Fruit fly (Drosophila melanogaster) whole organism, prepupa: ENCODE measurements around the gene GluRIIB.

Experiments used
- Blimp-1 ChIP-seq: fragments of 200-800 bp; sonication (Bioruptor generic); optimal IDR thresholded peaks from 3 replicates; lab custom pipeline; 2017; ENCODE audit warnings: missing biosample characterization, missing genetic modification characterization, mild to moderate bottlenecking, moderate library complexity, missing genetic modification reagents
- CG10631 ChIP-seq: fragments of 200-800 bp; sonication (Bioruptor generic); optimal IDR thresholded peaks from 2 replicates; lab custom pipeline; 2016; ENCODE audit warnings: missing biosample characterization, missing genetic modification characterization
- CG11294 ChIP-seq: fragments of 200-800 bp; sonication (Bioruptor generic); IDR thresholded peaks from 2 replicates; pipeline ENCODE4 v1.3.6; 2022; ENCODE audit warnings: missing biosample characterization, missing genetic modification characterization
- CG11762 ChIP-seq: fragments of 200-800 bp; sonication (Bioruptor generic); optimal IDR thresholded peaks from 3 replicates; lab custom pipeline; 2016; ENCODE audit warnings: missing biosample characterization, missing genetic modification characterization; ENCODE audit not compliant: insufficient read depth
- CG11902 ChIP-seq: fragments of 200-800 bp; sonication (Bioruptor generic); optimal IDR thresholded peaks from 3 replicates; lab custom pipeline; 2016; ENCODE audit warnings: missing biosample characterization, missing genetic modification characterization
- CG15336 ChIP-seq: fragments of 200-800 bp; sonication (Bioruptor generic); IDR thresholded peaks from 2 replicates; pipeline ENCODE4 v1.3.6; 2022; ENCODE audit warnings: missing biosample characterization, missing genetic modification characterization
- CG1621 ChIP-seq: fragments of 200-800 bp; sonication (Bioruptor generic); optimal IDR thresholded peaks from 3 replicates; lab custom pipeline; 2018; ENCODE audit warnings: missing biosample characterization, mild to moderate bottlenecking, missing genetic modification characterization
- CG3032 ChIP-seq: fragments of 200-800 bp; optimal IDR thresholded peaks from 2 replicates; lab custom pipeline; 2019; ENCODE audit warnings: missing biosample characterization, mild to moderate bottlenecking, missing genetic modification characterization, moderate library complexity
- CG31627 ChIP-seq: fragments of 200-800 bp; sonication (Bioruptor generic); optimal IDR thresholded peaks from 3 replicates; lab custom pipeline; 2016; ENCODE audit warnings: missing biosample characterization, missing genetic modification characterization
- CG34406 ChIP-seq: fragments of 200-800 bp; sonication (Bioruptor generic); optimal IDR thresholded peaks from 3 replicates; lab custom pipeline; 2016; ENCODE audit warnings: missing biosample characterization, missing genetic modification characterization
- CG4318 ChIP-seq: fragments of 200-800 bp; sonication (Bioruptor generic); optimal IDR thresholded peaks from 3 replicates; lab custom pipeline; 2017; ENCODE audit warnings: missing biosample characterization, mild to moderate bottlenecking, missing genetic modification characterization
- CG6163 ChIP-seq: fragments of 200-800 bp; sonication (Bioruptor generic); IDR thresholded peaks from 3 replicates; pipeline ENCODE4 v1.3.6; 2022; ENCODE audit warnings: missing biosample characterization, missing genetic modification characterization
- CG6276 ChIP-seq: fragments of 200-800 bp; sonication (Bioruptor generic); optimal IDR thresholded peaks from 2 replicates; lab custom pipeline; 2017; ENCODE audit warnings: missing biosample characterization, mild to moderate bottlenecking, missing genetic modification characterization
- CG6792 ChIP-seq: fragments of 200-800 bp; sonication (Bioruptor generic); optimal IDR thresholded peaks from 3 replicates; lab custom pipeline; 2016; ENCODE audit warnings: missing biosample characterization, missing genetic modification characterization
- CG6808 ChIP-seq: fragments of 200-800 bp; sonication (Bioruptor generic); optimal IDR thresholded peaks from 3 replicates; lab custom pipeline; 2017; ENCODE audit warnings: missing biosample characterization, missing genetic modification characterization, mild to moderate bottlenecking, moderate library complexity, missing genetic modification reagents
- CG6854 ChIP-seq: fragments of 200-800 bp; sonication (Bioruptor generic); optimal IDR thresholded peaks from 2 replicates; lab custom pipeline; 2017; ENCODE audit warnings: missing biosample characterization, mild to moderate bottlenecking, missing genetic modification characterization
- CG7368 ChIP-seq: fragments of 200-800 bp; sonication (Bioruptor generic); optimal IDR thresholded peaks from 3 replicates; lab custom pipeline; 2016; ENCODE audit warnings: missing biosample characterization, missing genetic modification characterization
- CG8119 ChIP-seq: fragments of 200-800 bp; sonication (Bioruptor generic); IDR thresholded peaks from 3 replicates; pipeline ENCODE4 v1.3.6; 2022; ENCODE audit warnings: missing biosample characterization, missing genetic modification characterization
- CG8319 ChIP-seq: fragments of 200-800 bp; sonication (Bioruptor generic); optimal IDR thresholded peaks from 3 replicates; lab custom pipeline; 2016; ENCODE audit warnings: missing biosample characterization, missing genetic modification characterization
- CG8632 ChIP-seq: fragments of 200-800 bp; sonication (Bioruptor generic); optimal IDR thresholded peaks from 3 replicates; lab custom pipeline; 2016; ENCODE audit warnings: missing biosample characterization, missing genetic modification characterization
- Eip75B ChIP-seq: fragments of 200-800 bp; sonication (Bioruptor generic); optimal IDR thresholded peaks from 3 replicates; lab custom pipeline; 2016; ENCODE audit warnings: missing biosample characterization, missing genetic modification characterization
- Eip78C ChIP-seq: fragments of 200-800 bp; sonication (Bioruptor generic); peaks from one replicate; lab custom pipeline; 2016; ENCODE audit warnings: missing biosample characterization, missing genetic modification characterization
- Ets21C ChIP-seq: fragments of 200-800 bp; sonication (Bioruptor generic); optimal IDR thresholded peaks from 3 replicates; lab custom pipeline; 2016; ENCODE audit warnings: missing biosample characterization, missing genetic modification characterization
- Ets96B ChIP-seq: fragments of 200-800 bp; optimal IDR thresholded peaks from 2 replicates; lab custom pipeline; 2019; ENCODE audit warnings: missing biosample characterization, mild to moderate bottlenecking, missing genetic modification characterization, moderate library complexity
- Gug ChIP-seq: fragments of 200-800 bp; sonication (Bioruptor generic); IDR thresholded peaks from 2 replicates; pipeline ENCODE4 v1.3.6; 2022; ENCODE audit warnings: missing biosample characterization, missing genetic modification characterization
- Hr39 ChIP-seq: fragments of 200-800 bp; sonication (Bioruptor generic); optimal IDR thresholded peaks from 2 replicates; lab custom pipeline; 2016; ENCODE audit warnings: missing biosample characterization, missing genetic modification characterization
- Hr4 ChIP-seq: fragments of 200-800 bp; sonication (Bioruptor generic); optimal IDR thresholded peaks from 3 replicates; lab custom pipeline; 2016; ENCODE audit warnings: missing biosample characterization, missing genetic modification characterization
- Lpt ChIP-seq: fragments of 200-800 bp; sonication (Bioruptor generic); optimal IDR thresholded peaks from 3 replicates; lab custom pipeline; 2016; ENCODE audit warnings: missing biosample characterization, missing genetic modification characterization
- Met ChIP-seq: fragments of 200-800 bp; sonication (Bioruptor generic); optimal IDR thresholded peaks from 3 replicates; lab custom pipeline; 2016; ENCODE audit warnings: missing biosample characterization, missing genetic modification characterization
- OdsH ChIP-seq: fragments of 200-800 bp; sonication (Bioruptor generic); optimal IDR thresholded peaks from 3 replicates; lab custom pipeline; 2016; ENCODE audit warnings: missing biosample characterization, missing genetic modification characterization
- Smox ChIP-seq: fragments of 200-800 bp; sonication (Bioruptor generic); optimal IDR thresholded peaks from 3 replicates; lab custom pipeline; 2016; ENCODE audit warnings: missing biosample characterization, missing genetic modification characterization
- Sox102F ChIP-seq: fragments of 200-800 bp; sonication (Bioruptor generic); optimal IDR thresholded peaks from 2 replicates; lab custom pipeline; 2016; ENCODE audit warnings: missing biosample characterization, mild to moderate bottlenecking, missing genetic modification characterization
- Sox14 ChIP-seq: fragments of 200-800 bp; sonication (Bioruptor generic); optimal IDR thresholded peaks from 3 replicates; lab custom pipeline; 2016; ENCODE audit warnings: missing biosample characterization, missing genetic modification characterization
- Sox15 ChIP-seq: fragments of 200-800 bp; sonication (Bioruptor generic); optimal IDR thresholded peaks from 3 replicates; lab custom pipeline; 2016; ENCODE audit warnings: missing biosample characterization, missing genetic modification characterization
- cyc ChIP-seq: fragments of 200-800 bp; sonication (Bioruptor generic); optimal IDR thresholded peaks from 3 replicates; lab custom pipeline; 2016; ENCODE audit warnings: missing biosample characterization, missing genetic modification characterization
- dac ChIP-seq: fragments of 200-800 bp; sonication (Bioruptor generic); optimal IDR thresholded peaks from 2 replicates; lab custom pipeline; 2017; ENCODE audit warnings: missing biosample characterization, mild to moderate bottlenecking, missing genetic modification characterization
- dsx ChIP-seq: fragments of 200-800 bp; optimal IDR thresholded peaks from 3 replicates; lab custom pipeline; 2019; ENCODE audit warnings: missing biosample characterization, mild to moderate bottlenecking, missing genetic modification characterization, moderate library complexity; ENCODE audit not compliant: poor library complexity, severe bottlenecking
- eg ChIP-seq: fragments of 200-800 bp; sonication (Bioruptor generic); IDR thresholded peaks from 3 replicates; pipeline ENCODE4 v1.3.6; 2022; ENCODE audit warnings: missing biosample characterization, missing genetic modification characterization
- esn ChIP-seq: fragments of 200-800 bp; sonication (Bioruptor generic); optimal IDR thresholded peaks from 2 replicates; lab custom pipeline; 2016; ENCODE audit warnings: missing biosample characterization, mild to moderate bottlenecking, missing genetic modification characterization, moderate library complexity
- fd85E ChIP-seq: fragments of 200-800 bp; sonication (Bioruptor generic); optimal IDR thresholded peaks from 3 replicates; lab custom pipeline; 2016; ENCODE audit warnings: missing biosample characterization, missing genetic modification characterization
- lz ChIP-seq: fragments of 200-800 bp; sonication (Bioruptor generic); optimal IDR thresholded peaks from 3 replicates; lab custom pipeline; 2016; ENCODE audit warnings: missing biosample characterization, missing genetic modification characterization
- pdm3 ChIP-seq: fragments of 200-800 bp; sonication (Bioruptor generic); optimal IDR thresholded peaks from 3 replicates; lab custom pipeline; 2016; ENCODE audit warnings: missing biosample characterization, missing genetic modification characterization
- salr ChIP-seq, 2 experiments: fragments of 200-800 bp; sonication (Bioruptor generic); optimal IDR thresholded peaks; 3 replicates each; lab custom pipeline; 2016 to 2018; ENCODE audit warnings: missing biosample characterization in 2 of 2, missing genetic modification characterization in 2 of 2, mild to moderate bottlenecking in 1 of 2
- ss ChIP-seq, 2 experiments: fragments of 200-800 bp; sonication (Bioruptor generic); optimal IDR thresholded peaks; 2 replicates in 1 of 2; 3 replicates in 1 of 2; lab custom pipeline; 2017 to 2018; ENCODE audit warnings: mild to moderate bottlenecking in 2 of 2, missing biosample characterization in 2 of 2, missing genetic modification characterization in 2 of 2, moderate library complexity in 1 of 2
- svp ChIP-seq: fragments of 200-800 bp; sonication (Bioruptor generic); peaks from one replicate; lab custom pipeline; 2016; ENCODE audit warnings: missing biosample characterization, missing genetic modification characterization
- topi ChIP-seq: fragments of 200-800 bp; sonication (Bioruptor generic); optimal IDR thresholded peaks from 3 replicates; lab custom pipeline; 2016; ENCODE audit warnings: missing biosample characterization, missing genetic modification characterization

GluRIIB gene

dm6 chr2L:5541935-5542685 lies 17.0 kb upstream of the GluRIIB start, which contains the start of the genes Hel25E and Lam:
TSS of gene Hel25E (minus strand) at chr2L:5542314.
TSS of gene Lam (plus strand) at chr2L:5542480.
- no peak for TF ChIP-seq CG6808 (GFP tag; lab: Kevin White, UChicago)
- TF ChIP-seq Lpt (GFP tag; lab: Kevin White, UChicago): no peak
- no peak for TF ChIP-seq pdm3
- no peak for TF ChIP-seq CG6792 (GFP tag; lab: Kevin White, UChicago)
- no peak for TF ChIP-seq Blimp-1 (GFP tag; lab: Kevin White, UChicago)
- no peak for TF ChIP-seq CG4318 (GFP tag; lab: Kevin White, UChicago)
- TF ChIP-seq CG11902: no peak
- TF ChIP-seq Hr39 (GFP tag; lab: Kevin White, UChicago): no peak
- TF ChIP-seq Sox102F (GFP tag; lab: Kevin White, UChicago): no peak
- 0 out of 2 replicates have a peak, but pooled peaks have one; percentile 9 for TF ChIP-seq CG15336 (GFP tag; lab: Robert Waterston, UW)
- no peak for TF ChIP-seq Sox15 (GFP tag; lab: Kevin White, UChicago)
- TF ChIP-seq CG3032 (tag; lab: Kevin White, UChicago): peak; percentile 10
- TF ChIP-seq svp (GFP tag; lab: Kevin White, UChicago): no peak
- TF ChIP-seq CG6276: no peak
- no peak for TF ChIP-seq Sox14 (GFP tag; lab: Kevin White, UChicago)

DNA sequence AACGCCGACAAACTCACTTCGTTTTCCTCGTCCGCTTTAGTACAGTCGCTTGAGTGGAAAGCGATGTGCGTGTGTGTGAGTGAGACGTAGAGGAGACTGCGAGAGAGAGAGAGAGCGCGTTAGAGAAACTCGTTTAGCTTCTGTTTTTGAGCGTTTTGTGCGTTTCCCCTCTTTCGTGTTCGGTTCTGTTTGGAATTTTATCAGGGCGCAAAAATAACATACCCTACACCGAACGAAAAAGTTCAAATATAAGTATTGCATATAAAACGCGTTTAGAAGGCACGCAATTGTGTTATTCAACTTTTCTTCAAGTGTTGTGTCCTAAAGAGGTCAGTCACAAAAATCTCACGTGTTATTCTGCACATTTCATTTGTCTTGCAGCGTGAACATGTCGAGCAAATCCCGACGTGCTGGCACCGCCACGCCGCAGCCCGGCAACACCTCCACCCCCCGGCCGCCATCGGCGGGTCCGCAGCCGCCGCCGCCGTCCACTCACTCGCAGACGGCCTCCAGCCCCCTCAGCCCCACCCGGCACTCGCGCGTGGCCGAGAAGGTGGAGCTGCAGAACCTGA lies 16.1 kb upstream of the GluRIIB start:
- TF ChIP-seq Smox (GFP tag; lab: Kevin White, UChicago): peak; percentile 27
- peak in 1 of 2 experiments; percentile 43 for TF ChIP-seq ss (GFP tag; optimal IDR thresholded peaks at IDR 0.05; lab: Kevin White, UChicago)
- TF ChIP-seq svp (GFP tag; lab: Kevin White, UChicago): peak; percentile 54
- peak; percentile 21 for TF ChIP-seq CG6792 (GFP tag; lab: Kevin White, UChicago)
- no peak for TF ChIP-seq CG34406 (GFP tag; lab: Kevin White, UChicago)
- no peak for TF ChIP-seq CG6276
- TF ChIP-seq CG1621 (tag; lab: Kevin White, UChicago): no peak
- TF ChIP-seq esn (GFP tag; lab: Kevin White, UChicago): peak; percentile 24
- peak; percentile 2 for TF ChIP-seq CG3032 (tag; lab: Kevin White, UChicago)
- no peak for TF ChIP-seq CG7368 (GFP tag; lab: Kevin White, UChicago)
- peak; percentile 29 for TF ChIP-seq pdm3
- no peak for TF ChIP-seq dsx
- no peak for TF ChIP-seq CG10631 (GFP tag; lab: Kevin White, UChicago)
- TF ChIP-seq Lpt (GFP tag; lab: Kevin White, UChicago): peak; percentile 42
- TF ChIP-seq CG6163 (GFP tag; lab: Robert Waterston, UW): peak; percentile 55; the same call in 1 of the 3 replicates
- 0 out of 2 replicates have a peak, but pooled peaks have one; percentile 20 for TF ChIP-seq CG11294 (GFP tag; lab: Robert Waterston, UW)
- peak; percentile 8 for TF ChIP-seq CG11762 (GFP tag; lab: Kevin White, UChicago)
- TF ChIP-seq Ets96B (tag; lab: Kevin White, UChicago): peak; percentile 11
- no peak for TF ChIP-seq OdsH
- peak; percentile 51 for TF ChIP-seq Eip75B (GFP tag; lab: Kevin White, UChicago)
- no peak for TF ChIP-seq Hr4 (GFP tag; lab: Kevin White, UChicago)
- peak; percentile 76 for TF ChIP-seq eg (GFP tag; lab: Robert Waterston, UW)
- no peak for TF ChIP-seq fd85E
- peak; percentile 64; the same call in 2 of the 3 replicates for TF ChIP-seq CG8119 (GFP tag; lab: Robert Waterston, UW)
- TF ChIP-seq Eip78C (GFP tag; lab: Kevin White, UChicago): peak; percentile 73
- TF ChIP-seq lz (GFP tag; lab: Kevin White, UChicago): peak; percentile 28
- no peak for TF ChIP-seq salr (GFP tag; optimal IDR thresholded peaks at IDR 0.05; lab: Kevin White, UChicago)
- peak; percentile 17 for TF ChIP-seq dac (GFP tag; lab: Kevin White, UChicago)
- peak; percentile 65 for TF ChIP-seq CG15336 (GFP tag; lab: Robert Waterston, UW)
- peak; percentile 32 for TF ChIP-seq Hr39 (GFP tag; lab: Kevin White, UChicago)
- TF ChIP-seq CG6854: no peak
- TF ChIP-seq topi (GFP tag; lab: Kevin White, UChicago): peak; percentile 3
- TF ChIP-seq CG8319 (GFP tag; lab: Kevin White, UChicago): no peak
- TF ChIP-seq Blimp-1 (GFP tag; lab: Kevin White, UChicago): no peak
- TF ChIP-seq CG31627 (GFP tag; lab: Kevin White, UChicago): peak; percentile 13
- no peak for TF ChIP-seq CG8632
- peak; percentile 34; the same call in 1 of the 2 replicates for TF ChIP-seq Gug (GFP tag; lab: Robert Waterston, UW)
- TF ChIP-seq Met (GFP tag; lab: Kevin White, UChicago): no peak
- TF ChIP-seq Ets21C (GFP tag; lab: Kevin White, UChicago): no peak
- peak; percentile 33 for TF ChIP-seq cyc
